Fruit fly (Drosophila melanogaster) whole organism, prepupa: Measurements from ENCODE around the gene mamo.

Experiments used
- CG10631 ChIP-seq: fragments of 200-800 bp; sonication (Bioruptor generic); optimal IDR thresholded peaks from 2 replicates; lab custom pipeline; 2016; ENCODE audit warnings: missing biosample characterization, missing genetic modification characterization
- CG10669 ChIP-seq: fragments of 200-800 bp; sonication (Bioruptor generic); optimal IDR thresholded peaks from 3 replicates; lab custom pipeline; 2018; ENCODE audit warnings: missing biosample characterization, mild to moderate bottlenecking, missing genetic modification characterization, moderate library complexity
- CG11294 ChIP-seq: fragments of 200-800 bp; sonication (Bioruptor generic); IDR thresholded peaks from 2 replicates; pipeline ENCODE4 v1.3.6; 2022; ENCODE audit warnings: missing biosample characterization, missing genetic modification characterization
- CG11762 ChIP-seq: fragments of 200-800 bp; sonication (Bioruptor generic); optimal IDR thresholded peaks from 3 replicates; lab custom pipeline; 2016; ENCODE audit warnings: missing biosample characterization, missing genetic modification characterization; ENCODE audit not compliant: insufficient read depth
- CG15336 ChIP-seq: fragments of 200-800 bp; sonication (Bioruptor generic); IDR thresholded peaks from 2 replicates; pipeline ENCODE4 v1.3.6; 2022; ENCODE audit warnings: missing biosample characterization, missing genetic modification characterization
- CG16779 ChIP-seq: fragments of 200-800 bp; sonication (Bioruptor generic); optimal IDR thresholded peaks from 3 replicates; lab custom pipeline; 2017; ENCODE audit warnings: missing biosample characterization, mild to moderate bottlenecking, missing genetic modification characterization
- CG3032 ChIP-seq: fragments of 200-800 bp; optimal IDR thresholded peaks from 2 replicates; lab custom pipeline; 2019; ENCODE audit warnings: missing biosample characterization, mild to moderate bottlenecking, missing genetic modification characterization, moderate library complexity
- CG31627 ChIP-seq: fragments of 200-800 bp; sonication (Bioruptor generic); optimal IDR thresholded peaks from 3 replicates; lab custom pipeline; 2016; ENCODE audit warnings: missing biosample characterization, missing genetic modification characterization
- CG32006 ChIP-seq: fragments of 200-800 bp; sonication (Bioruptor generic); optimal IDR thresholded peaks from 3 replicates; lab custom pipeline; 2017; ENCODE audit warnings: missing biosample characterization, mild to moderate bottlenecking, missing genetic modification characterization
- CG34406 ChIP-seq: fragments of 200-800 bp; sonication (Bioruptor generic); optimal IDR thresholded peaks from 3 replicates; lab custom pipeline; 2016; ENCODE audit warnings: missing biosample characterization, missing genetic modification characterization
- CG3919 ChIP-seq: fragments of 200-800 bp; sonication (Bioruptor generic); optimal IDR thresholded peaks from 3 replicates; lab custom pipeline; 2016; ENCODE audit warnings: missing biosample characterization, missing genetic modification characterization
- CG4318 ChIP-seq: fragments of 200-800 bp; sonication (Bioruptor generic); optimal IDR thresholded peaks from 3 replicates; lab custom pipeline; 2017; ENCODE audit warnings: missing biosample characterization, mild to moderate bottlenecking, missing genetic modification characterization
- CG6163 ChIP-seq: fragments of 200-800 bp; sonication (Bioruptor generic); IDR thresholded peaks from 3 replicates; pipeline ENCODE4 v1.3.6; 2022; ENCODE audit warnings: missing biosample characterization, missing genetic modification characterization
- CG6276 ChIP-seq: fragments of 200-800 bp; sonication (Bioruptor generic); optimal IDR thresholded peaks from 2 replicates; lab custom pipeline; 2017; ENCODE audit warnings: missing biosample characterization, mild to moderate bottlenecking, missing genetic modification characterization
- CG6792 ChIP-seq: fragments of 200-800 bp; sonication (Bioruptor generic); optimal IDR thresholded peaks from 3 replicates; lab custom pipeline; 2016; ENCODE audit warnings: missing biosample characterization, missing genetic modification characterization
- CG6808 ChIP-seq: fragments of 200-800 bp; sonication (Bioruptor generic); optimal IDR thresholded peaks from 3 replicates; lab custom pipeline; 2017; ENCODE audit warnings: missing biosample characterization, missing genetic modification characterization, mild to moderate bottlenecking, moderate library complexity, missing genetic modification reagents
- CG6854 ChIP-seq: fragments of 200-800 bp; sonication (Bioruptor generic); optimal IDR thresholded peaks from 2 replicates; lab custom pipeline; 2017; ENCODE audit warnings: missing biosample characterization, mild to moderate bottlenecking, missing genetic modification characterization
- CG7368 ChIP-seq: fragments of 200-800 bp; sonication (Bioruptor generic); optimal IDR thresholded peaks from 3 replicates; lab custom pipeline; 2016; ENCODE audit warnings: missing biosample characterization, missing genetic modification characterization
- CG8119 ChIP-seq: fragments of 200-800 bp; sonication (Bioruptor generic); IDR thresholded peaks from 3 replicates; pipeline ENCODE4 v1.3.6; 2022; ENCODE audit warnings: missing biosample characterization, missing genetic modification characterization
- CG8319 ChIP-seq: fragments of 200-800 bp; sonication (Bioruptor generic); optimal IDR thresholded peaks from 3 replicates; lab custom pipeline; 2016; ENCODE audit warnings: missing biosample characterization, missing genetic modification characterization
- CG8632 ChIP-seq: fragments of 200-800 bp; sonication (Bioruptor generic); optimal IDR thresholded peaks from 3 replicates; lab custom pipeline; 2016; ENCODE audit warnings: missing biosample characterization, missing genetic modification characterization
- CG9139 ChIP-seq: fragments of 200-800 bp; sonication (Bioruptor generic); optimal IDR thresholded peaks from 3 replicates; lab custom pipeline; 2017; ENCODE audit warnings: missing biosample characterization, mild to moderate bottlenecking, missing genetic modification characterization
- Eip78C ChIP-seq: fragments of 200-800 bp; sonication (Bioruptor generic); peaks from one replicate; lab custom pipeline; 2016; ENCODE audit warnings: missing biosample characterization, missing genetic modification characterization
- Eip93F ChIP-seq: fragments of 200-800 bp; sonication (Bioruptor generic); optimal IDR thresholded peaks from 2 replicates; lab custom pipeline; 2016; ENCODE audit warnings: missing biosample characterization, mild to moderate bottlenecking, missing genetic modification characterization
- Ets21C ChIP-seq: fragments of 200-800 bp; sonication (Bioruptor generic); optimal IDR thresholded peaks from 3 replicates; lab custom pipeline; 2016; ENCODE audit warnings: missing biosample characterization, missing genetic modification characterization
- Ets96B ChIP-seq: fragments of 200-800 bp; optimal IDR thresholded peaks from 2 replicates; lab custom pipeline; 2019; ENCODE audit warnings: missing biosample characterization, mild to moderate bottlenecking, missing genetic modification characterization, moderate library complexity
- Gug ChIP-seq: fragments of 200-800 bp; sonication (Bioruptor generic); IDR thresholded peaks from 2 replicates; pipeline ENCODE4 v1.3.6; 2022; ENCODE audit warnings: missing biosample characterization, missing genetic modification characterization
- Hr38 ChIP-seq: sonication (Bioruptor generic); optimal IDR thresholded peaks from 2 replicates; lab custom pipeline; 2016; ENCODE audit warnings: missing biosample characterization, missing genetic modification characterization
- Hr39 ChIP-seq: fragments of 200-800 bp; sonication (Bioruptor generic); optimal IDR thresholded peaks from 2 replicates; lab custom pipeline; 2016; ENCODE audit warnings: missing biosample characterization, missing genetic modification characterization
- Hr4 ChIP-seq: fragments of 200-800 bp; sonication (Bioruptor generic); optimal IDR thresholded peaks from 3 replicates; lab custom pipeline; 2016; ENCODE audit warnings: missing biosample characterization, missing genetic modification characterization
- Lpt ChIP-seq: fragments of 200-800 bp; sonication (Bioruptor generic); optimal IDR thresholded peaks from 3 replicates; lab custom pipeline; 2016; ENCODE audit warnings: missing biosample characterization, missing genetic modification characterization
- Met ChIP-seq: fragments of 200-800 bp; sonication (Bioruptor generic); optimal IDR thresholded peaks from 3 replicates; lab custom pipeline; 2016; ENCODE audit warnings: missing biosample characterization, missing genetic modification characterization
- OdsH ChIP-seq: fragments of 200-800 bp; sonication (Bioruptor generic); optimal IDR thresholded peaks from 3 replicates; lab custom pipeline; 2016; ENCODE audit warnings: missing biosample characterization, missing genetic modification characterization
- Smox ChIP-seq: fragments of 200-800 bp; sonication (Bioruptor generic); optimal IDR thresholded peaks from 3 replicates; lab custom pipeline; 2016; ENCODE audit warnings: missing biosample characterization, missing genetic modification characterization
- Sox102F ChIP-seq: fragments of 200-800 bp; sonication (Bioruptor generic); optimal IDR thresholded peaks from 2 replicates; lab custom pipeline; 2016; ENCODE audit warnings: missing biosample characterization, mild to moderate bottlenecking, missing genetic modification characterization
- Sox14 ChIP-seq: fragments of 200-800 bp; sonication (Bioruptor generic); optimal IDR thresholded peaks from 3 replicates; lab custom pipeline; 2016; ENCODE audit warnings: missing biosample characterization, missing genetic modification characterization
- Sox15 ChIP-seq: fragments of 200-800 bp; sonication (Bioruptor generic); optimal IDR thresholded peaks from 3 replicates; lab custom pipeline; 2016; ENCODE audit warnings: missing biosample characterization, missing genetic modification characterization
- achi ChIP-seq: fragments of 200-800 bp; sonication (Bioruptor generic); optimal IDR thresholded peaks from 3 replicates; lab custom pipeline; 2016; ENCODE audit warnings: missing biosample characterization, missing genetic modification characterization
- acj6 ChIP-seq: fragments of 200-800 bp; sonication (Bioruptor generic); optimal IDR thresholded peaks from 3 replicates; lab custom pipeline; 2016; ENCODE audit warnings: missing biosample characterization, missing genetic modification characterization
- cyc ChIP-seq: fragments of 200-800 bp; sonication (Bioruptor generic); optimal IDR thresholded peaks from 3 replicates; lab custom pipeline; 2016; ENCODE audit warnings: missing biosample characterization, missing genetic modification characterization
- eg ChIP-seq: fragments of 200-800 bp; sonication (Bioruptor generic); IDR thresholded peaks from 3 replicates; pipeline ENCODE4 v1.3.6; 2022; ENCODE audit warnings: missing biosample characterization, missing genetic modification characterization
- esn ChIP-seq: fragments of 200-800 bp; sonication (Bioruptor generic); optimal IDR thresholded peaks from 2 replicates; lab custom pipeline; 2016; ENCODE audit warnings: missing biosample characterization, mild to moderate bottlenecking, missing genetic modification characterization, moderate library complexity
- fd85E ChIP-seq: fragments of 200-800 bp; sonication (Bioruptor generic); optimal IDR thresholded peaks from 3 replicates; lab custom pipeline; 2016; ENCODE audit warnings: missing biosample characterization, missing genetic modification characterization
- fkh ChIP-seq: fragments of 200-800 bp; sonication (Bioruptor generic); optimal IDR thresholded peaks from 3 replicates; lab custom pipeline; 2017; ENCODE audit warnings: missing biosample characterization, mild to moderate bottlenecking, missing genetic modification characterization, moderate library complexity
- lz ChIP-seq: fragments of 200-800 bp; sonication (Bioruptor generic); optimal IDR thresholded peaks from 3 replicates; lab custom pipeline; 2016; ENCODE audit warnings: missing biosample characterization, missing genetic modification characterization
- net ChIP-seq: fragments of 200-800 bp; sonication (Bioruptor generic); optimal IDR thresholded peaks from 3 replicates; lab custom pipeline; 2016; ENCODE audit warnings: missing biosample characterization, missing genetic modification characterization
- pdm3 ChIP-seq: fragments of 200-800 bp; sonication (Bioruptor generic); optimal IDR thresholded peaks from 3 replicates; lab custom pipeline; 2016; ENCODE audit warnings: missing biosample characterization, missing genetic modification characterization
- spab ChIP-seq: fragments of 200-800 bp; sonication (Bioruptor generic); optimal IDR thresholded peaks from 2 replicates; lab custom pipeline; 2017; ENCODE audit warnings: missing biosample characterization, mild to moderate bottlenecking, missing genetic modification characterization, missing genetic modification reagents
- ss ChIP-seq, 2 experiments: fragments of 200-800 bp; sonication (Bioruptor generic); optimal IDR thresholded peaks; 2 replicates in 1 of 2; 3 replicates in 1 of 2; lab custom pipeline; 2017 to 2018; ENCODE audit warnings: mild to moderate bottlenecking in 2 of 2, missing biosample characterization in 2 of 2, missing genetic modification characterization in 2 of 2, moderate library complexity in 1 of 2
- svp ChIP-seq: fragments of 200-800 bp; sonication (Bioruptor generic); peaks from one replicate; lab custom pipeline; 2016; ENCODE audit warnings: missing biosample characterization, missing genetic modification characterization
- topi ChIP-seq: fragments of 200-800 bp; sonication (Bioruptor generic); optimal IDR thresholded peaks from 3 replicates; lab custom pipeline; 2016; ENCODE audit warnings: missing biosample characterization, missing genetic modification characterization

Gene mamo

dm6 chrX:13995977-13996723 lies 5.8 kb upstream of the mamo start, which contains the start of gene ben:
Gene ben (plus strand): TSS chrX:13996345.
- TF ChIP-seq Eip78C (GFP tag; lab: Kevin White, UChicago) (peak; percentile 88), topi (GFP tag; lab: Kevin White, UChicago) (peak; percentile 82), CG11294 (GFP tag; lab: Robert Waterston, UW) (peak; percentile 69), CG3919 (GFP tag; lab: Kevin White, UChicago) (peak; percentile 70), CG7368 (peak; percentile 62), CG34406 (GFP tag; lab: Kevin White, UChicago) (peak; percentile 79), eg (GFP tag; lab: Robert Waterston, UW) (peak; percentile 80), CG6792 (peak; percentile 78), CG8319 (GFP tag; lab: Kevin White, UChicago) (peak; percentile 66), CG10631 (GFP tag; lab: Kevin White, UChicago) (peak; percentile 82), CG6854 (GFP tag; lab: Kevin White, UChicago) (no peak), Eip93F (no peak), CG8119 (peak; percentile 71), CG6163 (GFP tag; lab: Robert Waterston, UW) (peak; percentile 87), net (GFP tag; lab: Kevin White, UChicago) (peak; percentile 49), Gug (GFP tag; lab: Robert Waterston, UW) (peak; percentile 79), CG8632 (peak; percentile 65), Smox (GFP tag; lab: Kevin White, UChicago) (peak; percentile 73), Ets21C (GFP tag; lab: Kevin White, UChicago) (peak; percentile 83), Hr38 (GFP tag; lab: Kevin White, UChicago) (no peak), Ets96B (peak; percentile 65), CG3032 (tag; lab: Kevin White, UChicago) (peak; percentile 86), Sox15 (peak; percentile 82), CG6808 (GFP tag; lab: Kevin White, UChicago) (peak; percentile 72), fd85E (GFP tag; lab: Kevin White, UChicago) (no peak), lz (GFP tag; lab: Kevin White, UChicago) (peak; percentile 88), CG11762 (GFP tag; lab: Kevin White, UChicago) (peak; percentile 66), Hr4 (GFP tag; lab: Kevin White, UChicago) (peak; percentile 83), CG15336 (GFP tag; lab: Robert Waterston, UW) (peak; percentile 51; the same call in 1 of the 2 replicates), CG16779 (tag; lab: Kevin White, UChicago) (no peak), Sox14 (GFP tag; lab: Kevin White, UChicago) (peak; percentile 89), Hr39 (GFP tag; lab: Kevin White, UChicago) (peak; percentile 88), Lpt (peak; percentile 43), fkh (peak; percentile 41), cyc (GFP tag; lab: Kevin White, UChicago) (peak; percentile 83), CG10669 (peak; percentile 78), pdm3 (GFP tag; lab: Kevin White, UChicago) (peak; percentile 87), Sox102F (GFP tag; lab: Kevin White, UChicago) (peak; percentile 68), ss (GFP tag; optimal IDR thresholded peaks at IDR 0.05; lab: Kevin White, UChicago) (peak; percentile 64 to 75), OdsH (GFP tag; lab: Kevin White, UChicago) (peak; percentile 80), CG31627 (GFP tag; lab: Kevin White, UChicago) (peak; percentile 88), CG32006 (GFP tag; lab: Kevin White, UChicago) (peak; percentile 86), Met (peak; percentile 84), svp (GFP tag; lab: Kevin White, UChicago) (peak; percentile 95), CG6276 (GFP tag; lab: Kevin White, UChicago) (peak; percentile 42), esn (GFP tag; lab: Kevin White, UChicago) (peak; percentile 84), CG9139 (GFP tag; lab: Kevin White, UChicago) (peak; percentile 40), acj6 (GFP tag; lab: Kevin White, UChicago) (peak; percentile 83), spab (GFP tag; lab: Kevin White, UChicago) (peak; percentile 60), achi (GFP tag; lab: Kevin White, UChicago) (peak; percentile 100), CG4318 (peak; percentile 77)
